Fruit fly (Drosophila melanogaster) whole organism, embryonic: Measurements from ENCODE around the gene BthD.

Source experiments
- BtbVII ChIP-seq: fragments of 200-800 bp; sonication (Bioruptor generic); optimal IDR thresholded peaks from 3 replicates; lab custom pipeline; 2017; ENCODE audit warnings: missing biosample characterization, mild to moderate bottlenecking, missing genetic modification characterization
- CG1024 ChIP-seq: fragments of 200-800 bp; sonication (Bioruptor generic); IDR thresholded peaks from 2 replicates; pipeline ENCODE4 v1.3.6; 2022; ENCODE audit warnings: missing biosample characterization, missing genetic modification characterization
- CG10543 ChIP-seq: fragments of 200-800 bp; sonication (Bioruptor generic); optimal IDR thresholded peaks from 3 replicates; lab custom pipeline; 2017; ENCODE audit warnings: missing biosample characterization, mild to moderate bottlenecking, missing genetic modification characterization, moderate library complexity
- CG1233 ChIP-seq: fragments of 200-800 bp; sonication (Bioruptor generic); optimal IDR thresholded peaks from 4 replicates; lab custom pipeline; 2018; ENCODE audit warnings: missing biosample characterization, mild to moderate bottlenecking, missing genetic modification characterization
- CG13624 ChIP-seq: fragments of 200-800 bp; sonication (Bioruptor generic); optimal IDR thresholded peaks from 2 replicates; lab custom pipeline; 2016; ENCODE audit warnings: missing biosample characterization, missing genetic modification characterization
- CG15011 ChIP-seq: fragments of 200-800 bp; sonication (Bioruptor generic); optimal IDR thresholded peaks from 3 replicates; lab custom pipeline; 2018; ENCODE audit warnings: missing biosample characterization, mild to moderate bottlenecking, missing genetic modification characterization
- CG1647 ChIP-seq: fragments of 200-800 bp; sonication (Bioruptor generic); optimal IDR thresholded peaks from 3 replicates; lab custom pipeline; 2016; ENCODE audit warnings: missing biosample characterization, missing genetic modification characterization
- CG17612 ChIP-seq: fragments of 200-800 bp; sonication (Bioruptor generic); IDR thresholded peaks from 2 replicates; pipeline ENCODE4 v1.3.6; 2022; ENCODE audit warnings: missing biosample characterization, missing genetic modification characterization
- CG2712 ChIP-seq: fragments of 200-800 bp; optimal IDR thresholded peaks from 3 replicates; lab custom pipeline; 2019; ENCODE audit warnings: missing biosample characterization, mild to moderate bottlenecking, missing genetic modification characterization, moderate library complexity
- CG3407 ChIP-seq: fragments of 200-800 bp; sonication (Bioruptor generic); optimal IDR thresholded peaks from 2 replicates; lab custom pipeline; 2018; ENCODE audit warnings: missing biosample characterization, mild to moderate bottlenecking, missing genetic modification characterization
- CG3847 ChIP-seq: fragments of 200-800 bp; sonication (Bioruptor generic); IDR thresholded peaks from 2 replicates; pipeline ENCODE4 v1.3.6; 2022; ENCODE audit warnings: missing biosample characterization, missing genetic modification characterization
- CG42726 ChIP-seq: fragments of 200-800 bp; sonication (Bioruptor generic); IDR thresholded peaks from 2 replicates; pipeline ENCODE4 v1.3.6; 2022; ENCODE audit warnings: missing biosample characterization, missing genetic modification characterization; ENCODE audit not compliant: partially characterized antibody
- CG4328 ChIP-seq: fragments of 200-800 bp; sonication (Bioruptor generic); optimal IDR thresholded peaks from 3 replicates; lab custom pipeline; 2017; ENCODE audit warnings: missing biosample characterization, missing genetic modification reagents, missing genetic modification characterization
- CG43689 ChIP-seq: fragments of 200-800 bp; sonication (Bioruptor generic); IDR thresholded peaks from 2 replicates; pipeline ENCODE4 v1.3.6; 2022; ENCODE audit warnings: missing biosample characterization, missing genetic modification characterization
- CG7839 ChIP-seq: fragments of 200-800 bp; sonication (Bioruptor generic); optimal IDR thresholded peaks from 3 replicates; lab custom pipeline; 2018; ENCODE audit warnings: missing biosample characterization, mild to moderate bottlenecking, missing genetic modification characterization, moderate library complexity
- CG9609 ChIP-seq: fragments of 200-800 bp; sonication (Bioruptor generic); optimal IDR thresholded peaks from 3 replicates; lab custom pipeline; 2016; ENCODE audit warnings: missing biosample characterization, missing genetic modification characterization
- CG9817 ChIP-seq: fragments of 200-800 bp; sonication (Bioruptor generic); optimal IDR thresholded peaks from 2 replicates; lab custom pipeline; 2018; ENCODE audit warnings: missing biosample characterization, mild to moderate bottlenecking, missing genetic modification characterization, moderate library complexity
- CrebB ChIP-seq: fragments of 200-800 bp; sonication (Bioruptor generic); optimal IDR thresholded peaks from 3 replicates; lab custom pipeline; 2018; ENCODE audit warnings: missing biosample characterization, mild to moderate bottlenecking, missing genetic modification characterization
- Dp ChIP-seq: fragments of 200-800 bp; sonication (Bioruptor generic); optimal IDR thresholded peaks from 2 replicates; lab custom pipeline; 2018; ENCODE audit warnings: missing biosample characterization, mild to moderate bottlenecking, missing genetic modification characterization, moderate library complexity
- E2f2 ChIP-seq: fragments of 200-800 bp; sonication (Bioruptor generic); IDR thresholded peaks from 2 replicates; pipeline ENCODE4 v1.3.6; 2022; ENCODE audit warnings: missing biosample characterization, missing genetic modification characterization
- Eip74EF ChIP-seq, 2 experiments: fragments of 200-800 bp in 1 of 2; fragments of >200 bp in 1 of 2; sonication (Bioruptor generic) in 1 of 2; optimal IDR thresholded peaks; 2 replicates each; lab custom pipeline; 2017 to 2019; ENCODE audit warnings: missing biosample characterization in 2 of 2, missing genetic modification characterization in 2 of 2, mild to moderate bottlenecking in 1 of 2, moderate library complexity in 1 of 2
- Hr39 ChIP-seq: fragments of >200 bp; optimal IDR thresholded peaks from 2 replicates; lab custom pipeline; 2017
- Pdp1 ChIP-seq, 2 experiments: fragments of 200-800 bp; sonication (Bioruptor generic); optimal IDR thresholded peaks; 3 replicates each; lab custom pipeline; 2016; ENCODE audit warnings: missing biosample characterization in 2 of 2, missing genetic modification characterization in 2 of 2, mild to moderate bottlenecking in 1 of 2, moderate library complexity in 1 of 2
- Usf ChIP-seq: fragments of 200-800 bp; sonication (Bioruptor generic); optimal IDR thresholded peaks from 2 replicates; lab custom pipeline; 2017; ENCODE audit warnings: missing genotype, missing biosample characterization, missing genetic modification characterization
- Xbp1 ChIP-seq: fragments of 200-800 bp; sonication (Bioruptor generic); optimal IDR thresholded peaks from 3 replicates; lab custom pipeline; 2016; ENCODE audit warnings: missing biosample characterization, mild to moderate bottlenecking, missing genetic modification characterization
- ap ChIP-seq: fragments of 200-800 bp; sonication (Bioruptor generic); IDR thresholded peaks from 2 replicates; pipeline ENCODE4 v1.3.6; 2022; ENCODE audit warnings: missing biosample characterization, missing genetic modification characterization
- ato ChIP-seq: fragments of 200-800 bp; sonication (Bioruptor generic); IDR thresholded peaks from 2 replicates; pipeline ENCODE4 v1.3.6; 2022; ENCODE audit warnings: missing biosample characterization, missing genetic modification characterization; ENCODE audit not compliant: partially characterized antibody
- bab2 ChIP-seq: fragments of 200-800 bp; sonication (Bioruptor generic); optimal IDR thresholded peaks from 2 replicates; lab custom pipeline; 2016; ENCODE audit warnings: missing biosample characterization, missing genetic modification characterization
- caup ChIP-seq: fragments of 200-800 bp; sonication (Bioruptor generic); optimal IDR thresholded peaks from 3 replicates; lab custom pipeline; 2017; ENCODE audit warnings: missing biosample characterization, mild to moderate bottlenecking, missing genetic modification characterization, moderate library complexity; ENCODE audit not compliant: severe bottlenecking
- chn ChIP-seq: fragments of 200-800 bp; sonication (Bioruptor generic); optimal IDR thresholded peaks from 2 replicates; lab custom pipeline; 2016; ENCODE audit warnings: missing biosample characterization, missing genetic modification characterization
- ci ChIP-seq: fragments of 200-800 bp; sonication (Bioruptor generic); IDR thresholded peaks from 3 replicates; pipeline ENCODE4 v1.3.6; 2022; ENCODE audit warnings: missing biosample characterization, missing genetic modification characterization
- crp ChIP-seq, 2 experiments: fragments of 200-800 bp; sonication (Bioruptor generic); optimal IDR thresholded peaks; 2 replicates in 1 of 2; 3 replicates in 1 of 2; lab custom pipeline; 2017; ENCODE audit warnings: missing biosample characterization in 2 of 2, missing genetic modification characterization in 2 of 2, mild to moderate bottlenecking in 1 of 2, moderate library complexity in 1 of 2
- cwo ChIP-seq: fragments of 200-800 bp; sonication (Bioruptor generic); optimal IDR thresholded peaks from 3 replicates; lab custom pipeline; 2017; ENCODE audit warnings: missing biosample characterization, missing genetic modification characterization, mild to moderate bottlenecking, moderate library complexity, missing genetic modification reagents
- en ChIP-seq: fragments of 200-800 bp; sonication (Bioruptor generic); optimal IDR thresholded peaks from 2 replicates; lab custom pipeline; 2016; ENCODE audit warnings: missing biosample characterization, missing genetic modification characterization
- fd64A ChIP-seq: fragments of 200-800 bp; sonication (Bioruptor generic); optimal IDR thresholded peaks from 3 replicates; lab custom pipeline; 2018; ENCODE audit warnings: missing biosample characterization, mild to moderate bottlenecking, missing genetic modification characterization
- fru ChIP-seq: fragments of >200 bp; optimal IDR thresholded peaks from 2 replicates; lab custom pipeline; 2017
- gfzf ChIP-seq: fragments of 200-800 bp; sonication (Bioruptor generic); optimal IDR thresholded peaks from 2 replicates; lab custom pipeline; 2016; ENCODE audit warnings: missing biosample characterization, mild to moderate bottlenecking, missing genetic modification characterization, moderate library complexity
- gro ChIP-seq: fragments of 200-800 bp; sonication (Bioruptor generic); optimal IDR thresholded peaks from 2 replicates; lab custom pipeline; 2016; ENCODE audit warnings: missing biosample characterization, missing genetic modification characterization
- gsb ChIP-seq: fragments of 200-800 bp; sonication (Bioruptor generic); IDR thresholded peaks from 2 replicates; pipeline ENCODE4 v1.3.6; 2022; ENCODE audit warnings: missing biosample characterization, missing genetic modification characterization
- gt ChIP-seq: fragments of 200-800 bp; sonication (Bioruptor generic); IDR thresholded peaks from 2 replicates; pipeline ENCODE4 v1.3.6; 2022; ENCODE audit warnings: missing biosample characterization, missing genetic modification characterization
- insv ChIP-seq, 2 experiments: fragments of 200-800 bp; sonication (Bioruptor generic); optimal IDR thresholded peaks; 3 replicates each; lab custom pipeline; 2016 to 2018; ENCODE audit warnings: missing biosample characterization in 2 of 2, missing genetic modification characterization in 2 of 2
- jigr1 ChIP-seq: fragments of 200-800 bp; sonication (Bioruptor generic); IDR thresholded peaks from 3 replicates; pipeline ENCODE4 v1.3.6; 2022; ENCODE audit warnings: missing biosample characterization, missing genetic modification characterization
- kay ChIP-seq: fragments of 200-800 bp; sonication (Bioruptor generic); optimal IDR thresholded peaks from 2 replicates; lab custom pipeline; 2016; ENCODE audit warnings: missing biosample characterization, missing genetic modification characterization
- klu ChIP-seq: fragments of 200-800 bp; sonication (Bioruptor generic); IDR thresholded peaks from 2 replicates; pipeline ENCODE4 v1.3.6; 2022; ENCODE audit warnings: missing biosample characterization, missing genetic modification characterization
- kni ChIP-seq: fragments of 200-800 bp; sonication (Bioruptor generic); optimal IDR thresholded peaks from 3 replicates; lab custom pipeline; 2017; ENCODE audit warnings: mild to moderate bottlenecking, missing biosample characterization, missing genetic modification reagents, missing genetic modification characterization
- pb ChIP-seq: fragments of 200-800 bp; sonication (Bioruptor generic); optimal IDR thresholded peaks from 3 replicates; lab custom pipeline; 2016; ENCODE audit warnings: missing biosample characterization, missing genetic modification characterization
- pho ChIP-seq: fragments of 200-800 bp; sonication (Bioruptor generic); optimal IDR thresholded peaks from 2 replicates; lab custom pipeline; 2016; ENCODE audit warnings: missing biosample characterization, missing genetic modification characterization
- phol ChIP-seq: fragments of 200-800 bp; sonication (Bioruptor generic); optimal IDR thresholded peaks from 3 replicates; lab custom pipeline; 2018; ENCODE audit warnings: missing biosample characterization, mild to moderate bottlenecking, missing genetic modification characterization, moderate library complexity
- rib ChIP-seq: fragments of 200-800 bp; sonication (Bioruptor generic); IDR thresholded peaks from 2 replicates; pipeline ENCODE4 v1.3.6; 2022; ENCODE audit warnings: missing biosample characterization, missing genetic modification characterization
- sisA ChIP-seq: fragments of 200-800 bp; sonication (Bioruptor generic); IDR thresholded peaks from 2 replicates; pipeline ENCODE4 v1.3.6; 2022; ENCODE audit warnings: missing biosample characterization, missing genetic modification characterization

The BthD gene

dm6 chrX:13616417-13617050, 4.6 kb downstream of the BthD start, which contains the start of the genes tth and Tango2 (continued):
- peak; percentile 69 for TF ChIP-seq bab2 (GFP tag; lab: Kevin White, UChicago)
- peak; percentile 67 for TF ChIP-seq cwo (GFP tag; lab: Kevin White, UChicago)
- TF ChIP-seq fd64A (GFP tag; lab: Kevin White, UChicago) = no peak
- TF ChIP-seq klu (GFP tag; lab: Robert Waterston, UW) = peak; percentile 36; the same call in 1 of the 2 replicates
- peak; percentile 80 for TF ChIP-seq CG7839 (tag; lab: Kevin White, UChicago)
- TF ChIP-seq ato (GFP tag; lab: Robert Waterston, UW) = no peak
- TF ChIP-seq sisA = peak; percentile 48
- TF ChIP-seq CG2712 (tag; lab: Kevin White, UChicago) = peak; percentile 70
- no peak for TF ChIP-seq Hr39
- no peak for TF ChIP-seq jigr1 (GFP tag; lab: Robert Waterston, UW)
- TF ChIP-seq BtbVII (GFP tag; lab: Kevin White, UChicago) = peak; percentile 51
- TF ChIP-seq ci (GFP tag; lab: Robert Waterston, UW) = peak; percentile 86
- peak; percentile 52 for TF ChIP-seq gsb (GFP tag; lab: Robert Waterston, UW)
- TF ChIP-seq insv (GFP tag; optimal IDR thresholded peaks at IDR 0.05; lab: Kevin White, UChicago) = peak in 1 of 2 experiments; percentile 9
- peak; percentile 25 for TF ChIP-seq CG1647 (GFP tag; lab: Kevin White, UChicago)
- TF ChIP-seq pho = peak; percentile 63
- TF ChIP-seq CG4328 = no peak
- peak; percentile 62 for TF ChIP-seq caup (GFP tag; lab: Kevin White, UChicago)
- TF ChIP-seq Dp = peak; percentile 72
- TF ChIP-seq CG9817 = peak; percentile 80
- TF ChIP-seq CG3847 (GFP tag; lab: Robert Waterston, UW) = peak; percentile 75
- no peak for TF ChIP-seq Eip74EF (GFP tag; optimal IDR thresholded peaks at IDR 0.05; lab: Kevin White, UChicago)
- peak; percentile 78 for TF ChIP-seq CG1233 (GFP tag; lab: Kevin White, UChicago)
- TF ChIP-seq CG9609 (GFP tag; lab: Kevin White, UChicago) = peak; percentile 49
- no peak for TF ChIP-seq CG43689
- TF ChIP-seq ap (GFP tag; lab: Robert Waterston, UW) = peak; percentile 36; the same call in 1 of the 2 replicates
- peak; percentile 51 for TF ChIP-seq chn
- TF ChIP-seq Usf (GFP tag; lab: Kevin White, UChicago) = peak; percentile 38
- TF ChIP-seq Xbp1 (GFP tag; lab: Kevin White, UChicago) = peak; percentile 81
- no peak for TF ChIP-seq kni (GFP tag; lab: Kevin White, UChicago)
- TF ChIP-seq CG42726 (GFP tag; lab: Robert Waterston, UW) = no peak
- no peak for TF ChIP-seq CG15011
- peak; percentile 37; the same call in 1 of the 2 replicates for TF ChIP-seq CG17612 (GFP tag; lab: Robert Waterston, UW)
- peak in 1 of 2 experiments; percentile 38 for TF ChIP-seq crp (GFP tag; optimal IDR thresholded peaks at IDR 0.05; lab: Kevin White, UChicago)
- no peak for TF ChIP-seq CG1024 (GFP tag; lab: Robert Waterston, UW)
- TF ChIP-seq gfzf (GFP tag; lab: Kevin White, UChicago) = peak; percentile 89
- peak; percentile 60 for TF ChIP-seq CG13624 (GFP tag; lab: Kevin White, UChicago)
- TF ChIP-seq CG10543 (GFP tag; lab: Kevin White, UChicago) = peak; percentile 66
- TF ChIP-seq CG3407 (GFP tag; lab: Kevin White, UChicago) = no peak
- TF ChIP-seq gt (GFP tag; lab: Robert Waterston, UW) = no peak
- peak; percentile 79 for TF ChIP-seq rib (GFP tag; lab: Robert Waterston, UW)
- peak; percentile 79 for TF ChIP-seq E2f2 (GFP tag; lab: Robert Waterston, UW)
- peak; percentile 27 for TF ChIP-seq kay (GFP tag; lab: Kevin White, UChicago)
- no peak for TF ChIP-seq pb
- no peak for TF ChIP-seq fru (lab: Kevin White, UChicago)
- TF ChIP-seq phol (tag; lab: Kevin White, UChicago) = peak; percentile 61
- peak; percentile 46 for TF ChIP-seq CrebB
- peak; percentile 53 for TF ChIP-seq gro (GFP tag; lab: Kevin White, UChicago)
- peak; percentile 76 to 83 for TF ChIP-seq Pdp1 (GFP tag; optimal IDR thresholded peaks at IDR 0.05; lab: Kevin White, UChicago)
- peak; percentile 6 for TF ChIP-seq en (GFP tag; lab: Kevin White, UChicago)
